Worm (Caenorhabditis elegans): ENCODE data around the gene T26C11.4.

The T26C11.4 gene

ce11 chrX:1837703-1838102, 7.6 kb downstream of the T26C11.4 start (continued):
- TF ChIP-seq alr-1 (tag; optimal IDR thresholded peaks at IDR 0.05; ENCODE audit: borderline replicate concordance) (no peak), elt-3 (tag; optimal IDR thresholded peaks at IDR 0.05) (peak in 1 of 6 experiments; percentile 22), snu-23 (GFP tag; optimal IDR thresholded peaks at IDR 0.05) (peak; percentile 63), mdl-1 (tag; optimal IDR thresholded peaks at IDR 0.05) (peak in 1 of 2 experiments; percentile 15), egl-13 (tag; optimal IDR thresholded peaks at IDR 0.05) (peak; percentile 11), pax-3 (tag; optimal IDR thresholded peaks at IDR 0.05) (peak; percentile 51), lin-35 (GFP tag; optimal IDR thresholded peaks at IDR 0.05) (peak in 1 of 2 experiments; percentile 64), dpl-1 (GFP tag; optimal IDR thresholded peaks at IDR 0.05) (peak in 2 of 3 experiments; percentile 11 to 15), nhr-20 (tag; optimal IDR thresholded peaks at IDR 0.05) (peak; percentile 40), fos-1 (tag; optimal IDR thresholded peaks at IDR 0.05) (no peak), nhr-77 (tag; optimal IDR thresholded peaks at IDR 0.05) (no peak), ceh-82 (tag; optimal IDR thresholded peaks at IDR 0.05) (peak in 2 of 3 experiments; percentile 40 to 56), sox-4 (tag; optimal IDR thresholded peaks at IDR 0.05) (peak; percentile 6), ztf-11 (tag; optimal IDR thresholded peaks at IDR 0.05) (peak in 1 of 2 experiments; percentile 36), swsn-7 (tag; optimal IDR thresholded peaks at IDR 0.05) (peak; percentile 45), unc-130 (tag; optimal IDR thresholded peaks at IDR 0.05) (no peak), nhr-71 (tag; optimal IDR thresholded peaks at IDR 0.05) (peak; percentile 62), elt-2 (tag; optimal IDR thresholded peaks at IDR 0.05) (peak; percentile 32), fkh-8 (tag; optimal IDR thresholded peaks at IDR 0.05) (peak; percentile 55), snpc-4 (tag; optimal IDR thresholded peaks at IDR 0.05) (peak; percentile 22), nhr-84 (tag; optimal IDR thresholded peaks at IDR 0.05) (no peak), nhr-47 (tag; optimal IDR thresholded peaks at IDR 0.05) (peak; percentile 73), skn-1 (tag; optimal IDR thresholded peaks at IDR 0.05) (peak; percentile 73)

ce11 chrX:1830475-1830874, 14.9 kb downstream of the T26C11.4 start:
- TF ChIP-seq ceh-63 (GFP tag; optimal IDR thresholded peaks at IDR 0.05) = no peak
- TF ChIP-seq snu-23 (GFP tag; optimal IDR thresholded peaks at IDR 0.05) = no peak
- no peak for TF ChIP-seq ets-5 (GFP tag; IDR thresholded peaks at IDR 0.05)
- no peak for TF ChIP-seq dpl-1 (GFP tag; optimal IDR thresholded peaks at IDR 0.05)
- no peak for TF ChIP-seq sptf-1 (tag; optimal IDR thresholded peaks at IDR 0.05)
- no peak for TF ChIP-seq ceh-88 (GFP tag; IDR thresholded peaks at IDR 0.05)
- TF ChIP-seq pag-3 (tag; optimal IDR thresholded peaks at IDR 0.05; ENCODE audit: borderline replicate concordance, insufficient read depth) = no peak
- no peak for TF ChIP-seq mep-1 (tag; optimal IDR thresholded peaks at IDR 0.05)
- no peak for TF ChIP-seq xbp-1 (tag; optimal IDR thresholded peaks at IDR 0.05)
- TF ChIP-seq nhr-12 (tag; optimal IDR thresholded peaks at IDR 0.05) = no peak
- no peak for TF ChIP-seq vab-15 (tag; optimal IDR thresholded peaks at IDR 0.05)
- no peak for TF ChIP-seq hlh-4 (tag; optimal IDR thresholded peaks at IDR 0.05)
- TF ChIP-seq F16B12.6 (tag; optimal IDR thresholded peaks at IDR 0.05) = no peak
- TF ChIP-seq isw-1 (GFP tag; IDR thresholded peaks at IDR 0.05) = no peak
- no peak for TF ChIP-seq skn-1 (tag; optimal IDR thresholded peaks at IDR 0.05)
- TF ChIP-seq elt-3 (tag; optimal IDR thresholded peaks at IDR 0.05) = no peak
- no peak for TF ChIP-seq lin-35 (GFP tag; optimal IDR thresholded peaks at IDR 0.05)
- TF ChIP-seq fkh-8 (tag; optimal IDR thresholded peaks at IDR 0.05) = no peak
- TF ChIP-seq fkh-4 (tag; optimal IDR thresholded peaks at IDR 0.05; ENCODE audit: borderline replicate concordance) = no peak

- no peak for TF ChIP-seq unc-86 (tag; optimal IDR thresholded peaks at IDR 0.05)
- no peak for TF ChIP-seq nhr-237 (tag; optimal IDR thresholded peaks at IDR 0.05)
- no peak for TF ChIP-seq lin-13 (GFP tag; optimal IDR thresholded peaks at IDR 0.05)
- TF ChIP-seq nhr-76 (tag; optimal IDR thresholded peaks at IDR 0.05) = no peak
- TF ChIP-seq hlh-4 (tag; optimal IDR thresholded peaks at IDR 0.05) = peak; percentile 20
- TF ChIP-seq zag-1 (tag; optimal IDR thresholded peaks at IDR 0.05) = no peak
Observed at ce11 chrX:1829937-1830336, 15.4 kb downstream of the T26C11.4 start, which contains the start of gene C14E2.6. TSS of gene C14E2.6 (minus strand) at chrX:1830037.
